Fruit fly (Drosophila melanogaster): Measurements from ENCODE around the gene CG7276.

DNA sequence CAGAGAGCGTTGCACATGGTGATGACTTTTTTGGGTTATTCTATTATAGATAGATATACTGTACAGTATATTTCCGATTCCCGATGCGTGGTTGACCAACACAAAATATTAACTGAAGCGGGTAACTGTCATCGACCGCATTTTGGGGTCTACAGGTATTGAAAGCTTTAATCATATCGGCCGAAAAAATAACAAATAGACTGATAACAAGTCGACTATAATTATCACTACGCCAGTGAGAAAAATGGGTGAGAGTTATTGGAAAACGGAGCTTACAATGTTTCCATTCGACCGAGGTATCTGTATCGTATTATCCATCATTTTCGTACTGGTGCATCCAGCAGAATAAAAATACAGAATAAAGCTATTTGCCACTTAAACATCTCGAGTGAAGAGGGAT, 20.3 kb downstream of the CG7276 start:
- TF ChIP-seq CG6854 (GFP tag; optimal IDR thresholded peaks at IDR 0.05) = no peak
- no peak for TF ChIP-seq CG10669 (GFP tag; optimal IDR thresholded peaks at IDR 0.05)
- TF ChIP-seq CG16779 (tag; optimal IDR thresholded peaks at IDR 0.05) = no peak
